Fruit fly (Drosophila melanogaster) whole organism, embryonic: Measurements from ENCODE around the gene kay.

Experiments used
- CG14441 ChIP-seq: fragments of 200-800 bp; sonication (Bioruptor generic); IDR thresholded peaks from 2 replicates; pipeline ENCODE4 v1.3.6; 2022; ENCODE audit warnings: missing biosample characterization, missing genetic modification characterization
- Dip2 ChIP-seq: fragments of 200-800 bp; sonication (Bioruptor generic); IDR thresholded peaks from 2 replicates; pipeline ENCODE4 v1.3.6; 2022; ENCODE audit warnings: missing biosample characterization, missing genetic modification characterization
- Fer2 ChIP-seq: fragments of 200-800 bp; sonication (Bioruptor generic); optimal IDR thresholded peaks from 2 replicates; lab custom pipeline; 2018; ENCODE audit warnings: missing biosample characterization, mild to moderate bottlenecking, missing genetic modification characterization, moderate library complexity
- fru ChIP-seq: fragments of >200 bp; optimal IDR thresholded peaks from 2 replicates; lab custom pipeline; 2017
- lola ChIP-seq, 3 experiments: fragments of >200 bp in 2 of 3; fragments of 200-800 bp in 1 of 3; sonication (Bioruptor generic) in 1 of 3; optimal IDR thresholded peaks; 2 replicates each; lab custom pipeline; 2017 to 2019; ENCODE audit warnings: missing biosample characterization in 3 of 3, missing genetic modification characterization in 3 of 3, mild to moderate bottlenecking in 1 of 3, moderate library complexity in 1 of 3
- sug ChIP-seq: fragments of 200-800 bp; optimal IDR thresholded peaks from 2 replicates; lab custom pipeline; 2019; ENCODE audit warnings: missing biosample characterization, mild to moderate bottlenecking, missing genetic modification characterization, moderate library complexity
- usp ChIP-seq: fragments of >200 bp; optimal IDR thresholded peaks from 2 replicates; lab custom pipeline; 2017; ENCODE audit warnings: missing biosample characterization, missing genetic modification characterization

DNA sequence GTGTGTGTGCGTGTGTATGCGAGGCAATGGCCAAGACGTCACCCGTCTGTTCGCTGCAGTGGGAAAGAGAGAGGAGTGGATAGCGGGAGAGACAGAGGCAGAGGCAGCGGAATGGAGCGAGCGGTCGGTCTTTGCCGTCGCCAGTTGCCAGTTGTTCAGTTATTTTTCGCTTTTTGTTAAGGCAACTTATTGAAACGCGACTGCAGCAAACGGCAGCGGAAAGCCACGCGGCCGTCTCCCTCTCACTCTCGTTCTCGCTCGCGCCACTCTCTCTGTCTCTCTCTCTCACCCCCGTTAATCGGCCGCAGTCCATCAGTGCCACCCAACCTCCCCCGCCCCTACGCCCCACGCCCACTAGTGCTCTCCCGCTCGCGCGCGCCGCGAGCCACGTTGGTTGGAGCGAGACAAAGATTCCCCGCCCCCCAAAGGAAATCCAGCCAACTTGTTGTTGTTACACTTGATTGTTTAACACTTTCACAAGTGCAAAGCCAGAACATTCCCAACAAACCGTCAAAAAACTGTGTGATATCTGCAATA is 7.1 kb downstream of the kay start:
- peak; percentile 58 for TF ChIP-seq sug (tag; lab: Kevin White, UChicago)
- TF ChIP-seq Fer2: no peak
- TF ChIP-seq Dip2: no peak
- TF ChIP-seq fru (lab: Kevin White, UChicago): no peak
- peak; percentile 48 for TF ChIP-seq CG14441 (GFP tag; lab: Robert Waterston, UW)
- TF ChIP-seq lola (GFP tag; optimal IDR thresholded peaks at IDR 0.05; lab: Kevin White, UChicago): no peak
- no peak for TF ChIP-seq usp (GFP tag; lab: Kevin White, UChicago)
